Worm (Caenorhabditis elegans): Measurements from ENCODE around the gene F54D5.3.

F54D5.3 gene

DNA sequence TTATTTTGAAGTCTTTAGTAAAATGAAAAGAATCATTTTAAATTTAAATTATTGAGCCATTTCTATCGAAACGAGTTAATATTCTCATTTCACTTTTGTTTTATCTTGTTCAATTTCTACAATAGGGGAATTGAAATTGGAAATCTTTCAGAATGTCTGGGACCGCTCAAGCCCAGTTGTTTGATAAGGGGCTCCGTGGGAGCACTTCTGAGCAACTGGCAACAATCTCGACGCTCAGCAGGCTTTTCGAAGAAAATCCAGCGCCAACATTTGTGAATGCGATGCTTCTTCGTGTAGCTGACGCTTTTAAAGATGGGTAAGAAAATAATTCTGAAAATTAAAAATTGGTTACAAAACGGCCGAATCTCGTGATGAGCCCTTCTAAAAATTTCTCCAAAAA, 11.1 kb downstream of the F54D5.3 start, which contains the start of gene ints-7 (continued):
- TF ChIP-seq mcd-1 (GFP tag; IDR thresholded peaks at IDR 0.05) (no peak), rpc-1 (optimal IDR thresholded peaks at IDR 0.05) (no peak), rpc-1 (tag; optimal IDR thresholded peaks at IDR 0.05) (no peak), ztf-28 (GFP tag; IDR thresholded peaks at IDR 0.05) (no peak)

DNA sequence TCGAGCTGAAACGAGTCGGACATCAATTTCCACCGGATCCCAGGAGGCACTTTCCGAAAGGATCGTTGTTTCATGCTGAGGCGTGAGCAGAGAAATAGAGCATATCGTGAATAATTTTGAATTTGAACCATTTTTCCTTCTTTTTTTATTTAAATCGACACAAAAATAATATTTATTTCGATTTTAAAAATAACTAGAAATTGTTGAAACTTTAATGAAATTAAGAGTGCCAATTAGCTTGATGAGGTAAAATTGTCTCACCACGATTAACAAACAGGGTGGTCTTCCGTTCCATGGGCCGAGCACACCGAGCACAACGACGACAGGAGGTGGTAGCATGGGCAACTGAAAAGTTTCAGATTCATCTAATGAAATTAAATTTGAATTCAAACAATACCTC, 16.7 kb downstream of the F54D5.3 start:
- TF ChIP-seq ztf-3 (GFP tag; optimal IDR thresholded peaks at IDR 0.05) = no peak
- TF ChIP-seq madf-3 (GFP tag; IDR thresholded peaks at IDR 0.05) = 0 out of 2 replicates have a peak, but pooled peaks have one; percentile 34

DNA sequence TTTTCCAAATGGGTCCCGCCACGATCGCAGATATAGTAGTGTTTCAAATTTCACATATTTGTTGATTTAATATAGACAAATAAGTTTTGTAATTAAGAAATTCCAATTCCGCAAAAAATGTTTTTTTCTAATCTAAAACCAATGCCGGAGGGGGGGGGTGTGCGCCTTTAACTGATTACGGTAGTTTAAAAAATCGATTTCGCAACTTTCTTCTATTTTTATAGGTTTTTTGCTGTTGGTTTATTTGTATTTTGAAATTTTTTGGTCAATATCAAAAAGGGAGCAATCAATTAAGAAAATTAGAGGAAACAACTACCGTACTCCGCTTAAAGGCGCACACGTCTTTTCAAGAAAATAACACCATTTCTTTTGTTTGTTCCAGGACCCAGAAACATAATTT, 20.0 kb downstream of the F54D5.3 start:
- no peak for TF ChIP-seq repo-1 (tag; optimal IDR thresholded peaks at IDR 0.05)
- no peak for TF ChIP-seq D2030.7 (GFP tag; IDR thresholded peaks at IDR 0.05)
- TF ChIP-seq let-607 (tag; optimal IDR thresholded peaks at IDR 0.05) = no peak
- TF ChIP-seq dpff-1 (tag; optimal IDR thresholded peaks at IDR 0.05) = no peak
- no peak for TF ChIP-seq xnd-1 (tag; optimal IDR thresholded peaks at IDR 0.05)
- TF ChIP-seq ztf-18 (tag; optimal IDR thresholded peaks at IDR 0.05) = no peak
- no peak for TF ChIP-seq ceh-91 (GFP tag; IDR thresholded peaks at IDR 0.05)
- TF ChIP-seq lsl-1 (GFP tag; optimal IDR thresholded peaks at IDR 0.05) = peak; percentile 53
- no peak for TF ChIP-seq ceh-27 (GFP tag; optimal IDR thresholded peaks at IDR 0.05)
- no peak for TF ChIP-seq nhr-179 (tag; optimal IDR thresholded peaks at IDR 0.05)
- TF ChIP-seq him-1 (tag; optimal IDR thresholded peaks at IDR 0.05) = no peak
- TF ChIP-seq cebp-1 (GFP tag; IDR thresholded peaks at IDR 0.05) = no peak
- peak; percentile 35 for TF ChIP-seq cebp-1 (tag; optimal IDR thresholded peaks at IDR 0.05)
- no peak for TF ChIP-seq Y53G8AR.9 (GFP tag; conservative IDR thresholded peaks at IDR 0.05)
- no peak for TF ChIP-seq T26A5.8 (tag; optimal IDR thresholded peaks at IDR 0.05)
- no peak for TF ChIP-seq mcd-1 (GFP tag; IDR thresholded peaks at IDR 0.05)

- TF ChIP-seq egl-44 (GFP tag; IDR thresholded peaks at IDR 0.05) = no peak
- TF ChIP-seq B0336.3 (GFP tag; IDR thresholded peaks at IDR 0.05) = peak; percentile 36; the same call in 1 of the 2 replicates
- TF ChIP-seq somi-1 (GFP tag; optimal IDR thresholded peaks at IDR 0.05) = no peak
- no peak for TF ChIP-seq cebp-1 (GFP tag; IDR thresholded peaks at IDR 0.05)
- TF ChIP-seq cebp-1 (tag; optimal IDR thresholded peaks at IDR 0.05) = no peak
- TF ChIP-seq madf-3 (GFP tag; IDR thresholded peaks at IDR 0.05) = no peak
- 0 out of 2 replicates have a peak, but pooled peaks have one; percentile 20 for TF ChIP-seq madf-8 (GFP tag; conservative IDR thresholded peaks at IDR 0.05)
- TF ChIP-seq ceh-40 (GFP tag; IDR thresholded peaks at IDR 0.05) = no peak
- peak; percentile 5 for TF ChIP-seq snpc-3.4 (tag; optimal IDR thresholded peaks at IDR 0.05)
- TF ChIP-seq snpc-4 (GFP tag; optimal IDR thresholded peaks at IDR 0.05) = no peak
- TF ChIP-seq snpc-4 (tag; optimal IDR thresholded peaks at IDR 0.05) = peak in 1 of 4 experiments; percentile 1
- no peak for TF ChIP-seq attf-5 (GFP tag; optimal IDR thresholded peaks at IDR 0.05)
- TF ChIP-seq K11D2.4 (GFP tag; IDR thresholded peaks at IDR 0.05) = no peak
- TF ChIP-seq zfh-2 (GFP tag; conservative IDR thresholded peaks at IDR 0.05) = no peak
- no peak for TF ChIP-seq F57C9.4 (tag; optimal IDR thresholded peaks at IDR 0.05)
- TF ChIP-seq Y95B8A.8 (GFP tag; IDR thresholded peaks at IDR 0.05) = 0 out of 2 replicates have a peak, but pooled peaks have one; percentile 49
- no peak for TF ChIP-seq dpff-1 (tag; optimal IDR thresholded peaks at IDR 0.05)
- TF ChIP-seq ceh-58 (GFP tag; IDR thresholded peaks at IDR 0.05) = no peak
- TF ChIP-seq nhr-120 (GFP tag; IDR thresholded peaks at IDR 0.05) = no peak
- no peak for TF ChIP-seq ceh-27 (GFP tag; optimal IDR thresholded peaks at IDR 0.05)
- TF ChIP-seq dox-1 (GFP tag; IDR thresholded peaks at IDR 0.05) = no peak
- no peak for TF ChIP-seq F33H1.4 (GFP tag; IDR thresholded peaks at IDR 0.05)
- TF ChIP-seq him-1 (tag; optimal IDR thresholded peaks at IDR 0.05) = peak; percentile 55
These were observed 20.4 kb downstream of the F54D5.3 start, which contains the start of gene F07A11.1 for ce11 chrII:11592023-11592422. Gene F07A11.1 (minus strand): TSS chrII:11592123.

Data from whole organism, young adult.